Fruit fly (Drosophila melanogaster) whole organism, wandering third instar larva: ENCODE results near the gene CG10730.

ENCODE experiments used
- Abd-B ChIP-seq: fragments of >200 bp; optimal IDR thresholded peaks from 2 replicates; lab custom pipeline; 2017; ENCODE audit warnings: missing biosample characterization, missing genetic modification characterization
- Dfd ChIP-seq: fragments of >200 bp; optimal IDR thresholded peaks from 2 replicates; lab custom pipeline; 2017; ENCODE audit warnings: missing biosample characterization, missing genetic modification characterization
- HLH106 ChIP-seq: fragments of 200-800 bp; optimal IDR thresholded peaks from 3 replicates; lab custom pipeline; 2019; ENCODE audit warnings: missing biosample characterization, mild to moderate bottlenecking, missing genetic modification characterization, moderate library complexity
- Hr78 ChIP-seq: fragments of >200 bp; optimal IDR thresholded peaks from 2 replicates; lab custom pipeline; 2017; ENCODE audit warnings: missing biosample characterization, missing genetic modification characterization
- Jra ChIP-seq: sonication (Bioruptor generic); optimal IDR thresholded peaks from 2 replicates; lab custom pipeline; 2016; ENCODE audit warnings: missing biosample characterization, missing genetic modification characterization
- OdsH ChIP-seq: fragments of 200-800 bp; sonication (Bioruptor generic); optimal IDR thresholded peaks from 2 replicates; lab custom pipeline; 2016; ENCODE audit warnings: missing biosample characterization, mild to moderate bottlenecking, missing genetic modification characterization
- Sp1 ChIP-seq: fragments of 200-800 bp; sonication (Bioruptor generic); optimal IDR thresholded peaks from 3 replicates; lab custom pipeline; 2019; ENCODE audit warnings: missing biosample characterization, mild to moderate bottlenecking, missing genetic modification characterization, moderate library complexity
- dmrt93B ChIP-seq: fragments of 200-800 bp; sonication (Bioruptor generic); optimal IDR thresholded peaks from 2 replicates; lab custom pipeline; 2018; ENCODE audit warnings: missing biosample characterization, mild to moderate bottlenecking, missing genetic modification characterization
- fru ChIP-seq: fragments of 200-800 bp; sonication (Bioruptor generic); optimal IDR thresholded peaks from 3 replicates; lab custom pipeline; 2016; ENCODE audit warnings: missing biosample characterization, mild to moderate bottlenecking, missing genetic modification characterization
- jim ChIP-seq: fragments of 175-275, 200-325 bp; sonication (Bioruptor generic); optimal IDR thresholded peaks from 2 replicates; lab custom pipeline; 2016; ENCODE audit warnings: missing biosample characterization, mild to moderate bottlenecking, missing genetic modification characterization
- lola ChIP-seq: fragments of >200 bp; optimal IDR thresholded peaks from 2 replicates; lab custom pipeline; 2017; ENCODE audit warnings: missing biosample characterization, missing genetic modification characterization
- pan ChIP-seq: fragments of >200 bp; optimal IDR thresholded peaks from 2 replicates; lab custom pipeline; 2017
- psq ChIP-seq: fragments of 200-800 bp; sonication (Bioruptor generic); optimal IDR thresholded peaks from 3 replicates; lab custom pipeline; 2017; ENCODE audit warnings: missing biosample characterization, mild to moderate bottlenecking, missing genetic modification characterization, moderate library complexity

DNA sequence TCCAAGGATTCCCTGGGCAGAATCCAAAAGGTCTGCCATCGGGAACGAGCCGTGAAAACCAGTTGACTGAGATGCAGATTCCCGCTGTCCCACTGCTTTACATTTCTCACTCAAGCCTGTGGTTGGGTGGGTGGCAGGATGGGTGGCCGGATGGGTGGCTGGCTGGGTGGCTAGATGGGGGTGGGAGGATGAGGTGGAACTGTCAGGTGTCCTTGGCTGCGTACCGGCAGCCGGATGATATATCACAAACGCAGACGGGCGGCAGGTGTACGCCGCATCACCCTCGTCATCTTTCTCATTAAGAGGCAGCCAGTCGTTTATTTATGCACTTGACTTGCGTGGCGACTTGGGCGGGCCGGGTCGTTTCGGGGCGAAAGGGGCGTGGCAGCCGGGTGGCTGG lies 51.9 kb downstream of the CG10730 start:
- no peak for TF ChIP-seq Sp1 (GFP tag; lab: Kevin White, UChicago)
- no peak for TF ChIP-seq jim (GFP tag; lab: Kevin White, UChicago)
- no peak for TF ChIP-seq fru
- no peak for TF ChIP-seq Jra (GFP tag; lab: Kevin White, UChicago)
- peak; percentile 92 for TF ChIP-seq Dfd
- TF ChIP-seq pan (lab: Kevin White, UChicago) = no peak
- no peak for TF ChIP-seq OdsH
- no peak for TF ChIP-seq Abd-B (GFP tag; lab: Kevin White, UChicago)
- TF ChIP-seq dmrt93B (GFP tag; lab: Kevin White, UChicago) = no peak
- no peak for TF ChIP-seq HLH106
- no peak for TF ChIP-seq psq
- TF ChIP-seq Hr78 (GFP tag; lab: Kevin White, UChicago) = no peak
- no peak for TF ChIP-seq lola (GFP tag; lab: Kevin White, UChicago)
